Worm (Caenorhabditis elegans) whole organism, L1 larva: ENCODE results near the gene clec-179.
A peak's percentile ranks its signal among the peaks of the same experiment; 100 is the strongest.

Experiments used
- C04F5.9 ChIP-seq: sonication (generic microtip); optimal IDR thresholded peaks from 2 replicates; lab custom pipeline; 2016; ENCODE audit warnings: missing genetic modification characterization, missing compliant biosample characterization
- C34B4.2 ChIP-seq: sonication (generic microtip); optimal IDR thresholded peaks from 2 replicates; lab custom pipeline; 2017; ENCODE audit warnings: mild to moderate bottlenecking, missing genetic modification characterization, missing compliant biosample characterization
- Y116A8C.19 ChIP-seq: sonication (generic microtip); optimal IDR thresholded peaks from 2 replicates; lab custom pipeline; 2016; ENCODE audit warnings: missing compliant biosample characterization, missing genetic modification characterization, borderline replicate concordance
- aha-1 ChIP-seq: fragments of 150-350 bp; optimal IDR thresholded peaks from 2 replicates; lab custom pipeline; 2014; ENCODE audit warnings: missing biosample characterization, missing genetic modification characterization
- alr-1 ChIP-seq: fragments of 200-800 bp; sonication (Bioruptor generic); optimal IDR thresholded peaks from 2 replicates; lab custom pipeline; 2018; ENCODE audit warnings: borderline replicate concordance, mild to moderate bottlenecking, missing genetic modification characterization, missing compliant biosample characterization
- blmp-1 ChIP-seq: fragments of 150-350 bp; optimal IDR thresholded peaks from 2 replicates; lab custom pipeline; 2014; ENCODE audit warnings: missing biosample characterization, missing genetic modification characterization
- ceh-88 ChIP-seq: fragments of 200-800 bp; sonication (Bioruptor generic); IDR thresholded peaks from 2 replicates; pipeline ENCODE4 v1.3.6; 2022; ENCODE audit warnings: missing genetic modification characterization, missing compliant biosample characterization
- ces-1 ChIP-seq: fragments of 150-350 bp; optimal IDR thresholded peaks from 2 replicates; lab custom pipeline; 2014; ENCODE audit warnings: missing biosample characterization, missing genetic modification reagents, missing genetic modification characterization
- efl-1 ChIP-seq, 4 experiments: fragments of 150-350 bp; optimal IDR thresholded peaks in 3 of 4; peaks in 1 of 4; 1 replicate in 1 of 4; 2 replicates in 3 of 4; lab custom pipeline; 2014; ENCODE audit warnings: missing biosample characterization in 2 of 4, missing genetic modification characterization in 2 of 4, missing genetic modification reagents in 2 of 4
- elt-2 ChIP-seq: sonication (generic microtip); optimal IDR thresholded peaks from 2 replicates; lab custom pipeline; 2016; ENCODE audit warnings: missing genetic modification characterization, mild to moderate bottlenecking, inconsistent platforms, missing compliant biosample characterization, missing genetic modification reagents
- elt-3 ChIP-seq, 6 experiments: fragments of 150-350 bp in 1 of 6; sonication (generic microtip); optimal IDR thresholded peaks; 2 replicates each; lab custom pipeline; 2017 to 2018; ENCODE audit warnings: missing biosample characterization in 6 of 6, missing genetic modification characterization in 6 of 6, inconsistent platforms in 1 of 6
- ets-5 ChIP-seq: fragments of 200-800 bp; sonication (Bioruptor generic); IDR thresholded peaks from 2 replicates; pipeline ENCODE4 v1.3.6; 2022; ENCODE audit warnings: missing genetic modification characterization, missing compliant biosample characterization
- grh-1 ChIP-seq: fragments of 200-800 bp; sonication (Bioruptor generic); IDR thresholded peaks from 2 replicates; pipeline ENCODE4 v1.3.6; 2022; ENCODE audit warnings: missing genetic modification reagents, missing genetic modification characterization, missing compliant biosample characterization
- hlh-17 ChIP-seq: fragments of 200-800 bp; sonication (Bioruptor generic); optimal IDR thresholded peaks from 2 replicates; lab custom pipeline; 2018; ENCODE audit warnings: missing genetic modification characterization, mild to moderate bottlenecking, missing compliant biosample characterization, moderate library complexity, borderline replicate concordance
- hlh-4 ChIP-seq: sonication (generic microtip); optimal IDR thresholded peaks from 2 replicates; lab custom pipeline; 2016; ENCODE audit warnings: mild to moderate bottlenecking, missing genetic modification characterization, missing compliant biosample characterization
- hpl-2 ChIP-seq: fragments of 150-350 bp; optimal IDR thresholded peaks from 2 replicates; lab custom pipeline; 2014; ENCODE audit warnings: missing biosample characterization, missing genetic modification reagents, missing genetic modification characterization
- jun-1 ChIP-seq: fragments of 150-350 bp; optimal IDR thresholded peaks from 2 replicates; lab custom pipeline; 2014; ENCODE audit warnings: missing biosample characterization, missing genetic modification reagents, missing genetic modification characterization
- lin-14 ChIP-seq: fragments of 200-800 bp; sonication (Bioruptor generic); optimal IDR thresholded peaks from 2 replicates; lab custom pipeline; 2018; ENCODE audit warnings: mild to moderate bottlenecking, missing genetic modification characterization, moderate library complexity, missing compliant biosample characterization
- lin-35 ChIP-seq, 2 experiments: fragments of 150-350 bp; optimal IDR thresholded peaks; 2 replicates each; lab custom pipeline; 2014; ENCODE audit warnings: missing biosample characterization in 2 of 2, missing genetic modification characterization in 2 of 2, missing genetic modification reagents in 2 of 2
- lir-3 ChIP-seq: sonication (generic microtip); optimal IDR thresholded peaks from 2 replicates; lab custom pipeline; 2016; ENCODE audit warnings: mild to moderate bottlenecking, missing genetic modification characterization, moderate library complexity, missing compliant biosample characterization; ENCODE audit not compliant: poor library complexity
- lsy-2 ChIP-seq, 2 experiments: fragments of 150-350 bp; optimal IDR thresholded peaks; 2 replicates each; lab custom pipeline; 2014; ENCODE audit warnings: missing biosample characterization in 2 of 2, missing genetic modification characterization in 2 of 2
- mef-2 ChIP-seq: fragments of 150-350 bp; optimal IDR thresholded peaks from 2 replicates; lab custom pipeline; 2014; ENCODE audit warnings: missing biosample characterization, missing genetic modification characterization
- nhr-20 ChIP-seq: sonication (generic microtip); optimal IDR thresholded peaks from 2 replicates; lab custom pipeline; 2016; ENCODE audit warnings: mild to moderate bottlenecking, missing genetic modification characterization, missing compliant biosample characterization
- nhr-237 ChIP-seq: fragments of 150-350 bp; optimal IDR thresholded peaks from 2 replicates; lab custom pipeline; 2014; ENCODE audit warnings: missing biosample characterization, missing genetic modification characterization
- nhr-71 ChIP-seq: sonication (generic microtip); optimal IDR thresholded peaks from 2 replicates; lab custom pipeline; 2016; ENCODE audit warnings: mild to moderate bottlenecking, missing genetic modification characterization, moderate library complexity, missing compliant biosample characterization
- nhr-76 ChIP-seq: sonication (generic microtip); optimal IDR thresholded peaks from 2 replicates; lab custom pipeline; 2017; ENCODE audit warnings: missing biosample characterization, missing genetic modification characterization
- nhr-90 ChIP-seq: sonication (generic microtip); optimal IDR thresholded peaks from 2 replicates; lab custom pipeline; 2016; ENCODE audit warnings: mild to moderate bottlenecking, missing genetic modification characterization, missing compliant biosample characterization; ENCODE audit not compliant: poor library complexity
- pag-3 ChIP-seq: sonication (generic microtip); optimal IDR thresholded peaks from 2 replicates; lab custom pipeline; 2017; ENCODE audit warnings: missing genetic modification characterization, mild to moderate bottlenecking, missing compliant biosample characterization, antibody characterized with exemption, borderline replicate concordance; ENCODE audit not compliant: insufficient read depth
- snpc-4 ChIP-seq: fragments of 150-350 bp; optimal IDR thresholded peaks from 2 replicates; lab custom pipeline; 2014; ENCODE audit warnings: missing biosample characterization, missing genetic modification characterization
- unc-98 ChIP-seq: fragments of 200-800 bp; sonication (Bioruptor generic); IDR thresholded peaks from 2 replicates; pipeline ENCODE4 v1.3.6; 2022; ENCODE audit warnings: missing genetic modification characterization, missing compliant biosample characterization
- ztf-11 ChIP-seq, 2 experiments: sonication (generic microtip); optimal IDR thresholded peaks; 2 replicates each; lab custom pipeline; 2016 to 2017; ENCODE audit warnings: missing genetic modification characterization in 2 of 2, missing biosample characterization in 1 of 2, missing compliant biosample characterization in 1 of 2
- ztf-4 ChIP-seq: fragments of 150-350 bp; optimal IDR thresholded peaks from 2 replicates; lab custom pipeline; 2014; ENCODE audit warnings: missing biosample characterization, missing genetic modification characterization

The clec-179 gene

DNA sequence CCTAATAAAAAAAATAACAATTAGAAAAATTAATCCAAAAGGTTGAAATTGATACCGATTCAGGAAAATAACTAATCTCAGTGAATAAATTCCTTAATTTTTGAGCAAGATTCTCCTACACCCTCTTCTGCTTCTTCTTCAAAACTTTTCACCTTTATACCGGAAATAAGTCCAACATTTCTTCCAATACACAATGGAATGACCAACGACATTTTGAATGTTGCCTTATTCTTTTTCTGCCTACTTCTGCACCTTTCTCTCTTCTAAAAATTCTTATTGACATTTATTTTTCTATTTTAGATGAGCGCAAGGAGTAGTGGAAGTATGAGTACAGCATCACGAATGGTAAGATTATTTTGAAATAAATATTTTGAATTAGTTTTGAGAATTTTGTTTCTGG, 12.4 kb upstream of the clec-179 start, which contains the start of gene unc-8:
unc-8 (plus strand) TSS at position 301 of the 400 bp plus-strand sequence.
- TF ChIP-seq pag-3 (no peak), grh-1 (GFP tag; lab: Robert Waterston, UW) (no peak), C04F5.9 (no peak), hpl-2 (GFP tag; lab: Kevin White, UChicago) (no peak), snpc-4 (tag; lab: Kevin White, UChicago) (no peak), C34B4.2 (tag; lab: Kevin White, UChicago) (no peak), elt-2 (tag; lab: Kevin White, UChicago) (no peak), efl-1 (optimal IDR thresholded peaks at IDR 0.05; lab: Kevin White, UChicago) (no peak), efl-1 (GFP tag; optimal IDR thresholded peaks at IDR 0.05 in 1 of 2; lab: Kevin White, UChicago) (no peak), nhr-90 (no peak), Y116A8C.19 (tag; lab: Kevin White, UChicago) (no peak), aha-1 (tag; lab: Kevin White, UChicago) (no peak), nhr-237 (no peak), elt-3 (tag; optimal IDR thresholded peaks at IDR 0.05; lab: Kevin White, UChicago) (no peak), nhr-76 (tag; lab: Kevin White, UChicago) (no peak)

DNA sequence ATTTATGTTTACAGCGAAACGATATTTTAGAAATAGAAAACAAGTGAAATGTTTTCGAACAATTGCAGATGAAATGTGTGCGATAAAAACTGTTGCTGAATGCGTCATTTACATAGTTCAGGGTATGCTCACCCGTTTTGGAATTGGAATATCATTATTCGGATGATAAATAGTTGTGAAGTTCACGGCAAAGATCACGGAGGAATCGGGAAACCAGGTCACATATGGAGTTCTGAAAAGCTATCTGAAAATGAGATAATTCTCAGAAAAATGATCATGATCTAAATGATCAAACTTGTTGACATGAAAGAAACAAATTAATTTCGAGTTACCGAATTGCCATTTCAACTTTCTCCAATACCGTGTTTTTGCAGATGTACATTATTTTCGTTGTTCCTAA, 11.2 kb upstream of the clec-179 start, which contains the start of gene best-16:
best-16 (minus strand) TSS at position 101 of the 400 bp plus-strand sequence.
- TF ChIP-seq lsy-2 (tag; optimal IDR thresholded peaks at IDR 0.05; lab: Kevin White, UChicago) = no peak
- TF ChIP-seq hlh-4 = no peak
- TF ChIP-seq ztf-4 (tag; lab: Kevin White, UChicago) = no peak
- no peak for TF ChIP-seq elt-3 (tag; optimal IDR thresholded peaks at IDR 0.05; lab: Kevin White, UChicago)
- TF ChIP-seq mef-2 (tag; lab: Kevin White, UChicago) = no peak
- TF ChIP-seq ets-5 (GFP tag; lab: Robert Waterston, UW) = no peak
- no peak for TF ChIP-seq ces-1 (GFP tag; lab: Kevin White, UChicago)
- TF ChIP-seq alr-1 (tag; lab: Kevin White, UChicago) = no peak

DNA sequence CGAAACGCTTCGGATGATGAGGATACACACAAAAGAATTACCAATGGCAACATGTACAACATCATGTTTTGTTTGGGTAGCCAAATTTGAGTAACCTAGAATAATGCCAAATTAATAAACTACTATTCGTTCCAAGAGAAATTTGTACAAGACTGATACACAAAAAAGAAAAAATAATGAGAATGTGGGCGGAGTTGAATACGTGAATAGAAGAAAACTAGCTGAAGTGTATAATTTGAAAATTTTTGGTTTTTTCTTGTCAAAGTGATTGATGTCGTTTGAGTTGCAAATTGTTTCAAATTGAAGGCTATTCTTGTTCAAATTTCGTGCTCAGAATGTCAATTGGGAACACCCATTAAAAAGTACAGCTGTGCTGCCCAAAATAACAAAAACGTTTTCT, 7.2 kb upstream of the clec-179 start, which contains the start of gene R13A1.5:
R13A1.5 (minus strand) TSS at position 101 of the 400 bp plus-strand sequence.
- no peak for TF ChIP-seq nhr-90
- no peak for TF ChIP-seq nhr-71 (tag; lab: Kevin White, UChicago)
- no peak for TF ChIP-seq efl-1 (optimal IDR thresholded peaks at IDR 0.05; lab: Kevin White, UChicago)
- peak in 1 of 2 experiments; percentile 67 for TF ChIP-seq efl-1 (GFP tag; optimal IDR thresholded peaks at IDR 0.05 in 1 of 2; lab: Kevin White, UChicago)
- no peak for TF ChIP-seq ces-1 (GFP tag; lab: Kevin White, UChicago)
- TF ChIP-seq nhr-237 = no peak

DNA sequence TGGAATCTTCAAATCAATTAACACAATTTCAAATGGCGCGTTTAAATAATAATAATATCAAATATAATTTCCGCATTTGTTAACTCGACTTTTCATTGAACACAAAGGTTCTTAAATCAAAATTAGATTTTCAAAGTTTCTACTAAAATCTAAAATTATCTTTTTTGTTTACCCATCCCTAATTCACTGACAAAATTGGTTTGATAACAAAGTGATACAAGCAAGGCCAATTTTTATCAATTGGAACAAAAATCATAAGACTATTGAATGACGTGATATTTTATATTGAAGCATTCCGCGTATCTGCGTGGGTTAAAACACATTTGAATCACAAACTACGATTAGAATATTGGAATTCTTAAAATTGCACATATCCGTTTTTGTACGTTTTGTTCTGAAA, 5.9 kb upstream of the clec-179 start:
- TF ChIP-seq elt-3 (tag; optimal IDR thresholded peaks at IDR 0.05; lab: Kevin White, UChicago) = peak in 3 of 6 experiments; percentile 6 to 73 (median 56)
- no peak for TF ChIP-seq ceh-88 (GFP tag; lab: Robert Waterston, UW)
- TF ChIP-seq elt-2 (tag; lab: Kevin White, UChicago) = peak; percentile 89
- peak; percentile 27 for TF ChIP-seq nhr-90
- TF ChIP-seq hlh-17 (GFP tag; lab: Kevin White, UChicago) = no peak
- TF ChIP-seq nhr-71 (tag; lab: Kevin White, UChicago) = peak; percentile 69
- TF ChIP-seq ztf-11 (tag; optimal IDR thresholded peaks at IDR 0.05; lab: Kevin White, UChicago) = no peak
- TF ChIP-seq aha-1 (tag; lab: Kevin White, UChicago) = no peak
- peak; percentile 56 for TF ChIP-seq lin-14 (GFP tag; lab: Kevin White, UChicago)
- TF ChIP-seq nhr-20 (tag; lab: Kevin White, UChicago) = peak; percentile 38
- TF ChIP-seq jun-1 (tag; lab: Kevin White, UChicago) = peak; percentile 49
- TF ChIP-seq lin-35 (GFP tag; optimal IDR thresholded peaks at IDR 0.05; lab: Kevin White, UChicago) = peak in 1 of 2 experiments; percentile 28
- TF ChIP-seq lir-3 = no peak
- no peak for TF ChIP-seq unc-98 (GFP tag; lab: Robert Waterston, UW)
- TF ChIP-seq blmp-1 = peak; percentile 22
